Worm (Caenorhabditis elegans): ENCODE data around the gene ZK686.5.

ce11 chrIII:7726500-7726899 is 40.8 kb downstream of the ZK686.5 start:
- no peak for TF ChIP-seq egl-27 (tag; optimal IDR thresholded peaks at IDR 0.05)
- no peak for TF ChIP-seq zag-1 (tag; optimal IDR thresholded peaks at IDR 0.05)
- TF ChIP-seq tbx-2 (tag; optimal IDR thresholded peaks at IDR 0.05): no peak
- no peak for TF ChIP-seq ztf-4 (tag; optimal IDR thresholded peaks at IDR 0.05)
- TF ChIP-seq nhr-76 (tag; optimal IDR thresholded peaks at IDR 0.05): no peak
- no peak for TF ChIP-seq nhr-11 (tag; optimal IDR thresholded peaks at IDR 0.05)
- TF ChIP-seq ceh-82 (tag; optimal IDR thresholded peaks at IDR 0.05): no peak
- TF ChIP-seq mml-1 (tag; optimal IDR thresholded peaks at IDR 0.05): no peak
- TF ChIP-seq mdl-1 (tag; optimal IDR thresholded peaks at IDR 0.05): no peak
- TF ChIP-seq nhr-237 (tag; optimal IDR thresholded peaks at IDR 0.05): no peak
- no peak for TF ChIP-seq nhr-25 (tag; optimal IDR thresholded peaks at IDR 0.05)
- TF ChIP-seq ceh-9 (tag; optimal IDR thresholded peaks at IDR 0.05): no peak
- TF ChIP-seq snpc-4 (tag; optimal IDR thresholded peaks at IDR 0.05): no peak
- TF ChIP-seq unc-39 (tag; optimal IDR thresholded peaks at IDR 0.05): no peak

Measured in whole organism, L3 larva.